Worm (Caenorhabditis elegans): ENCODE data around the gene cnc-1.

DNA sequence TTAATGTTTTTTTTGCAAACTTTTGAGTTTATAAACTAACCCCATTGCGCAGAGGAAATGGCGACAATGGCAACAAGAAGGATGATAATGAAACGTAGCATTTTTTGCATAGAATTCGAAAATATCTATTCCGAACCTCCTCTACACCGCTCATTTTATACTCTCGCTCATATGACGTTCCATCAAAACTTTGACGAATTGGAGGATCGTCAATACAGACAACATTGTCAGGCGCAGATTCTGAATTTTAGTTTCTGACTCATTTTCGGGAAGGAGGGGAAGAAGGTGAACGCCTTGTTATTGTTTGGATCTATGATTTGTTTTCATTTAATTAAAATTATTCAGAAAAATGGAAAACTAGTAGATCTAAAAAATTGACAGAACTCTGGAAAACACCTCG lies at the start of gene cnc-1:
- no peak for TF ChIP-seq nhr-232 (tag; optimal IDR thresholded peaks at IDR 0.05)
- TF ChIP-seq ttx-3 (tag; optimal IDR thresholded peaks at IDR 0.05): no peak
- no peak for TF ChIP-seq ama-1 (optimal IDR thresholded peaks at IDR 0.05)
- TF ChIP-seq nhr-11 (tag; optimal IDR thresholded peaks at IDR 0.05): no peak
- TF ChIP-seq fkh-10 (GFP tag; optimal IDR thresholded peaks at IDR 0.05): no peak
- TF ChIP-seq dmd-4 (tag; optimal IDR thresholded peaks at IDR 0.05; ENCODE audit: borderline replicate concordance): no peak
- no peak for TF ChIP-seq pha-2 (tag; optimal IDR thresholded peaks at IDR 0.05)
- TF ChIP-seq ceh-19 (GFP tag; optimal IDR thresholded peaks at IDR 0.05): no peak

Data from whole organism, late embryonic.